Fruit fly (Drosophila melanogaster) whole organism, adult: Measurements from ENCODE around the gene CG8925.

Experiments used
- CG11617 ChIP-seq: fragments of 200-800 bp; sonication (Bioruptor generic); optimal IDR thresholded peaks from 2 replicates; lab custom pipeline; 2017; ENCODE audit warnings: mild to moderate bottlenecking, missing biosample characterization, missing genetic modification reagents, missing genetic modification characterization
- CG12768 ChIP-seq: fragments of 200-800 bp; sonication (Bioruptor generic); optimal IDR thresholded peaks from 2 replicates; lab custom pipeline; 2017; ENCODE audit warnings: missing biosample characterization, missing genetic modification characterization, mild to moderate bottlenecking, moderate library complexity, missing genetic modification reagents
- CG14711 ChIP-seq: fragments of 200-800 bp; sonication (Bioruptor generic); optimal IDR thresholded peaks from 2 replicates; lab custom pipeline; 2018; ENCODE audit warnings: missing biosample characterization, mild to moderate bottlenecking, missing genetic modification characterization, moderate library complexity
- CG1620 ChIP-seq: fragments of 200-800 bp; sonication (Bioruptor generic); optimal IDR thresholded peaks from 2 replicates; lab custom pipeline; 2016; ENCODE audit warnings: missing biosample characterization, missing genetic modification characterization
- CG33017 ChIP-seq: fragments of 200-800 bp; sonication (Bioruptor generic); optimal IDR thresholded peaks from 2 replicates; lab custom pipeline; 2018; ENCODE audit warnings: missing biosample characterization, mild to moderate bottlenecking, missing genetic modification characterization, moderate library complexity
- CG5204 ChIP-seq: fragments of 200-800 bp; sonication (Bioruptor generic); optimal IDR thresholded peaks from 2 replicates; lab custom pipeline; 2016; ENCODE audit warnings: missing biosample characterization, missing genetic modification characterization
- CG7045 ChIP-seq: fragments of 200-800 bp; sonication (Bioruptor generic); optimal IDR thresholded peaks from 2 replicates; lab custom pipeline; 2017; ENCODE audit warnings: missing biosample characterization, mild to moderate bottlenecking, missing genetic modification characterization
- CG7101 ChIP-seq: fragments of 200-800 bp; sonication (Bioruptor generic); optimal IDR thresholded peaks from 2 replicates; lab custom pipeline; 2018; ENCODE audit warnings: missing biosample characterization, mild to moderate bottlenecking, missing genetic modification characterization, moderate library complexity
- Clk ChIP-seq: fragments of 200-800 bp; sonication (Bioruptor generic); optimal IDR thresholded peaks from 2 replicates; lab custom pipeline; 2017; ENCODE audit warnings: missing biosample characterization, missing genetic modification characterization
- Crg-1 ChIP-seq: fragments of 200-800 bp; sonication (Bioruptor generic); optimal IDR thresholded peaks from 2 replicates; lab custom pipeline; 2016; ENCODE audit warnings: missing biosample characterization, missing genetic modification characterization
- Hr96 ChIP-seq: fragments of 200-800 bp; sonication (Bioruptor generic); optimal IDR thresholded peaks from 2 replicates; lab custom pipeline; 2016; ENCODE audit warnings: missing biosample characterization, missing genetic modification characterization
- Mnt ChIP-seq: fragments of 200-800 bp; sonication (Bioruptor generic); optimal IDR thresholded peaks from 2 replicates; lab custom pipeline; 2016; ENCODE audit warnings: missing biosample characterization, mild to moderate bottlenecking, missing genetic modification characterization
- bab1 ChIP-seq: fragments of 200-800 bp; sonication (Bioruptor generic); optimal IDR thresholded peaks from 3 replicates; lab custom pipeline; 2019; ENCODE audit warnings: missing biosample characterization, mild to moderate bottlenecking, missing genetic modification characterization, moderate library complexity
- cic ChIP-seq: fragments of 200-800 bp; sonication (Bioruptor generic); optimal IDR thresholded peaks from 2 replicates; lab custom pipeline; 2017; ENCODE audit warnings: missing biosample characterization, mild to moderate bottlenecking, missing genetic modification characterization, moderate library complexity
- cnc ChIP-seq, 2 experiments: fragments of >200 bp; optimal IDR thresholded peaks; 2 replicates each; lab custom pipeline; 2017
- kay ChIP-seq: fragments of 200-800 bp; sonication (Bioruptor generic); peaks from one replicate; lab custom pipeline; 2016; ENCODE audit warnings: missing biosample characterization, missing genetic modification characterization, borderline replicate concordance
- ovo ChIP-seq: fragments of 200-800 bp; sonication (Bioruptor generic); optimal IDR thresholded peaks from 2 replicates; lab custom pipeline; 2016; ENCODE audit warnings: missing biosample characterization, missing genetic modification characterization
- pad ChIP-seq: fragments of 200-800 bp; sonication (Bioruptor generic); optimal IDR thresholded peaks from 3 replicates; lab custom pipeline; 2017; ENCODE audit warnings: missing biosample characterization, missing genetic modification characterization, mild to moderate bottlenecking, moderate library complexity, missing genetic modification reagents
- tj ChIP-seq: fragments of 200-800 bp; sonication (Bioruptor generic); optimal IDR thresholded peaks from 3 replicates; lab custom pipeline; 2017; ENCODE audit warnings: missing biosample characterization, mild to moderate bottlenecking, missing genetic modification characterization, moderate library complexity
- toe ChIP-seq: fragments of 200-800 bp; sonication (Bioruptor generic); optimal IDR thresholded peaks from 2 replicates; lab custom pipeline; 2016; ENCODE audit warnings: missing biosample characterization, missing genetic modification characterization

Gene CG8925

DNA sequence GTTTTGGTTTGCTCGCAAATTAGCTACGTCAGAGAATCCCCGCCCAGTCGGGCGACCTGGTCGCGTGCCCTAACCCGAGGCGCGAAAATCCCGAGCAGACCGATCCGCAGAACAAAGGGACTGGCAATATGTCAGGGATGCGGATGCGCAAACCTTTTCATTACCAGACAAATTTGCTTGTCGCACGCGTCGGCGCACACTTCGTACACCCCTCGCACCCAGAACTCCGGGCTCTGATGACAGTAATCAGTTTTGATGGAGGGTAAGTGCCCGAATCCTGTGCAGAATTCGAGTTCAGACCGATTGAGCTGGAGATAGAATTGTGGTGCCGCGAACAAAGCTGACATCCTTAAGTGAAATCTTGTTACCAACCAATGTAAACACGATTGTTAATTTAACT is 19.4 kb upstream of the CG8925 start:
- TF ChIP-seq CG12768 (GFP tag; lab: Kevin White, UChicago): no peak
- TF ChIP-seq bab1 (GFP tag; lab: Kevin White, UChicago): no peak
- TF ChIP-seq cnc (optimal IDR thresholded peaks at IDR 0.05; lab: Kevin White, UChicago): no peak
- no peak for TF ChIP-seq Clk (GFP tag; lab: Kevin White, UChicago)
- no peak for TF ChIP-seq CG1620 (GFP tag; lab: Kevin White, UChicago)
- no peak for TF ChIP-seq CG5204 (GFP tag; lab: Kevin White, UChicago)

DNA sequence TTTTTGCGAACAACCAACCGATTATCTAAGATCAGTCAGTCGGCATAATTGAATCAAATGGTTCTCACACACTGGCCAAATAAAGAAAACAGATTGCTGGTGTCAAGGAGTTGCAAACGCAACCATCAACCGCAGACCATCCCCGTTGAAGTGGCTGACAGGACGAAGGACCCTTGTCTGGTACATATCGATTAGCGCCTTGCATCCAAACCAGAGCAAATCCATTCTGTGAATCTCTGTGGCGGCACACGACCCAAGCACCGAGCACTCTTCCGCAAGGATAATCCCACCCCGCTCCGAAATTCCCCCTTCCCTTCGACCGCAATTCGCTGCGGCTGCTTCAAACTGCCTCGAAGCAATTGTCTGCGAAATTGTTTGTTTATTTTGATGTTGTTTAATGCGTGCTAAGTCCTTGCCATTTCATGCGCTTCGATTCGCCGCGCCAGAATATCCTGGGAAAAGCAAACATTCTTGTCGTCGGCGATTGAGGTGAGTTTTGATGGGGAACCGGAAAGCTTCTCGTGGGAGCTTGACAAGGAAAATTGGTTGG is 18.4 kb upstream of the CG8925 start:
- TF ChIP-seq kay (GFP tag; lab: Kevin White, UChicago) (no peak), bab1 (GFP tag; lab: Kevin White, UChicago) (no peak), Mnt (GFP tag; lab: Kevin White, UChicago) (no peak), cnc (optimal IDR thresholded peaks at IDR 0.05; lab: Kevin White, UChicago) (no peak), CG1620 (GFP tag; lab: Kevin White, UChicago) (no peak), toe (GFP tag; lab: Kevin White, UChicago) (no peak), cic (GFP tag; lab: Kevin White, UChicago) (no peak), Hr96 (GFP tag; lab: Kevin White, UChicago) (no peak), CG12768 (GFP tag; lab: Kevin White, UChicago) (no peak), pad (GFP tag; lab: Kevin White, UChicago) (no peak), CG7045 (GFP tag; lab: Kevin White, UChicago) (no peak), CG7101 (tag; lab: Kevin White, UChicago) (no peak), tj (GFP tag; lab: Kevin White, UChicago) (no peak), Clk (GFP tag; lab: Kevin White, UChicago) (no peak), CG11617 (GFP tag; lab: Kevin White, UChicago) (no peak), CG14711 (tag; lab: Kevin White, UChicago) (no peak), Crg-1 (GFP tag; lab: Kevin White, UChicago) (no peak), CG5204 (GFP tag; lab: Kevin White, UChicago) (no peak), CG33017 (no peak), ovo (no peak)

DNA sequence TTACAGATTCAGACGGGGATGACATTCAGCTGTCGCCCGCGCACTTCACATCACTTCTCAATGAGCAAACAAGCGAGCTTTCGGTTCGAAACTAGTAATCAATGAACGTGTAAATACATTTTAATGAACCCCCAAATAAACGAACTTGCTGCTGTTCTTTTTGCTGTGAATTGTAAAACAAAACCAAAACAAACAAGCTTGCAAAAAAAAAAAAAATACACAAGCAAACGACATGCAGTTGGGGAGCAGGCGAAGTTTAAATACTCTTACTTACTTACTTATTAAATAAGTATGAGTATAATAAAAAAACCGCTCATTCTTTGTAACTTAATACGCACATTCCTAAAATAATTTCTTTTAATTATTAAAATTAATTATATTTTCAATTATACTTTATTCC is 17.5 kb upstream of the CG8925 start:
- TF ChIP-seq cnc (optimal IDR thresholded peaks at IDR 0.05; lab: Kevin White, UChicago) (no peak), CG7101 (tag; lab: Kevin White, UChicago) (no peak), bab1 (GFP tag; lab: Kevin White, UChicago) (no peak), Mnt (GFP tag; lab: Kevin White, UChicago) (no peak), CG33017 (peak; percentile 34), pad (GFP tag; lab: Kevin White, UChicago) (no peak), CG5204 (GFP tag; lab: Kevin White, UChicago) (no peak), CG14711 (tag; lab: Kevin White, UChicago) (no peak), tj (GFP tag; lab: Kevin White, UChicago) (peak; percentile 8), CG1620 (GFP tag; lab: Kevin White, UChicago) (peak; percentile 41), CG11617 (GFP tag; lab: Kevin White, UChicago) (no peak), Crg-1 (GFP tag; lab: Kevin White, UChicago) (peak; percentile 4), CG12768 (GFP tag; lab: Kevin White, UChicago) (no peak), Clk (GFP tag; lab: Kevin White, UChicago) (no peak), CG7045 (GFP tag; lab: Kevin White, UChicago) (no peak), cic (GFP tag; lab: Kevin White, UChicago) (no peak), kay (GFP tag; lab: Kevin White, UChicago) (no peak), ovo (peak; percentile 2), Hr96 (GFP tag; lab: Kevin White, UChicago) (peak; percentile 43), toe (GFP tag; lab: Kevin White, UChicago) (no peak)

DNA sequence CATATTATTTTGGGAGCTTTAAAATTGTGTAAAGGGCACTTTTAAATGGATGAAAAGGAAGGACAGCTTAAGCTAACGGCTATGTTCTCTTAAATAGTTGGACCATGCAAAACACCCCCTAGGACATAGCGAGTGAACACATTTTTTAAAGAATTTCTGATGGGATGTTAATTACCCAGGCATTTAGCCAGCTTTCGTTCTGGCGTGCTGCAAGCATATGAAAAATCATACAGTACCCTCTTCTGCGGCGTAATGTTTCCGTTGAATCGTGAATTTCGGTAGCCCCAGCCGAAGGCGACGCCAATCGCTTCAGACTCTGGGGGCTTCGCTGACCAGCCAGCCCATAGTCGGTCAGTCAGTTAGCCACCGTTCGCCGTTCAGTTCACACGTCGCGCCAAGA is 17.1 kb upstream of the CG8925 start, which contains the start of gene CG6006:
Gene CG6006 (plus strand): TSS at position 301 of the 400 bp plus-strand sequence.
- TF ChIP-seq tj (GFP tag; lab: Kevin White, UChicago): no peak
- no peak for TF ChIP-seq Hr96 (GFP tag; lab: Kevin White, UChicago)
- TF ChIP-seq cic (GFP tag; lab: Kevin White, UChicago): no peak
- no peak for TF ChIP-seq toe (GFP tag; lab: Kevin White, UChicago)
- TF ChIP-seq ovo: no peak

DNA sequence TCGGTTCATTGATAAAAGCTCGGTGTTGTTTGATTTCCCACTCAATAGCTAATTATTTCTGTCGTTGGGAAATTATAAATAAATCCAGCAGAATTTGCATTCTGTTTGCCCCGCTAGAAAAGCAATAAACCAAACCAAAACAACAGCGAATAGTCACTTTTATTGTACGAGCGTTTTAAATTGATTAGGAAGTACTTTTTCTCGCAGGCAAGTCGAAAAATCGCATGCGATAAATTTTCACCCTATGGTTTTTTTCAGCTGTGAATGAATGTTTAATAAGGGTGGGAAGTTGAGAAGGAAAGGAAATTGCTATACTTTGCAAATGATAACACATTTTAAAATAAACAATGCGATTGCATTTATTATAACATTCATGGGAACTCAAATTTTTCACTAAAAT is 15.8 kb upstream of the CG8925 start:
- TF ChIP-seq kay (GFP tag; lab: Kevin White, UChicago): peak; percentile 91
- TF ChIP-seq pad (GFP tag; lab: Kevin White, UChicago): no peak
- peak; percentile 34 for TF ChIP-seq ovo

DNA sequence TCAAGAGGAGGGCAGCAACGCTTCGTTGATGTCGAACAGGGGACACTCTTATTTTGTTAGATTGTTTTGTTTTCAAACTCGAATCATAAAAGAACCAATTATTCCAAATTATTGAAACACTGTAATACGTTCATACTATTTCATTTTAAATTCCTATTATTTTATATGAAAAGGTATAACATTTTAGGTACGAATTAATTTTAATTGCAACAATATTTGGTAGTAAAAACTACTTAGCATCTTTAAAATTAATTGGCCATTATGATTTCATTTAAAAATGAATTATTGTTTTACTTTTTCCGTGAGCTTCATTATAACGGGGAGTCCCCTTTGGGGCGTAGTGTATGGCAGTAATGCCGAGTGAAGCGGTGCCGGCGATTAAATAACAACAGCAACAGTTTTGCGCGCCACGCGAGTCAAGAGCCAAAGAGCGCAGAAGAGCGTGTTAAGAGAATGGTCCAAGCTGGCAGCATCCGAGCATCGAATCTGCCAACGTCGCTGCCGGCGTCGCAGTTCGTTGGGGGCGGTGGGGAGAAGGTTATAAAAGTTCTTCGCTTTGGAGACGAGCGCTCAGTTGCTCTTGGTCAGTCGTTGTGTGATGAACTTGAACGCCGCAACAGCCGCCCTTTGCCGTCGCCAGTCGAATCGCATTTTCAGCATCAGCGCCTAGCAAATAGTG is 14.1 kb upstream of the CG8925 start:
- no peak for TF ChIP-seq CG7101 (tag; lab: Kevin White, UChicago)
- no peak for TF ChIP-seq CG14711 (tag; lab: Kevin White, UChicago)
- TF ChIP-seq kay (GFP tag; lab: Kevin White, UChicago): no peak
- peak; percentile 8 for TF ChIP-seq CG7045 (GFP tag; lab: Kevin White, UChicago)
- no peak for TF ChIP-seq pad (GFP tag; lab: Kevin White, UChicago)
- no peak for TF ChIP-seq Hr96 (GFP tag; lab: Kevin White, UChicago)
- no peak for TF ChIP-seq ovo
- no peak for TF ChIP-seq cic (GFP tag; lab: Kevin White, UChicago)
- peak; percentile 7 for TF ChIP-seq CG11617 (GFP tag; lab: Kevin White, UChicago)
- no peak for TF ChIP-seq Clk (GFP tag; lab: Kevin White, UChicago)
- TF ChIP-seq cnc (optimal IDR thresholded peaks at IDR 0.05; lab: Kevin White, UChicago): no peak
- no peak for TF ChIP-seq toe (GFP tag; lab: Kevin White, UChicago)
- TF ChIP-seq Crg-1 (GFP tag; lab: Kevin White, UChicago): no peak
- TF ChIP-seq tj (GFP tag; lab: Kevin White, UChicago): no peak
- no peak for TF ChIP-seq CG1620 (GFP tag; lab: Kevin White, UChicago)
- TF ChIP-seq CG12768 (GFP tag; lab: Kevin White, UChicago): no peak
- TF ChIP-seq bab1 (GFP tag; lab: Kevin White, UChicago): no peak
- TF ChIP-seq CG5204 (GFP tag; lab: Kevin White, UChicago): peak; percentile 33
- no peak for TF ChIP-seq CG33017
- peak; percentile 5 for TF ChIP-seq Mnt (GFP tag; lab: Kevin White, UChicago)
